Worm (Caenorhabditis elegans): ENCODE results near the gene arl-5.

DNA sequence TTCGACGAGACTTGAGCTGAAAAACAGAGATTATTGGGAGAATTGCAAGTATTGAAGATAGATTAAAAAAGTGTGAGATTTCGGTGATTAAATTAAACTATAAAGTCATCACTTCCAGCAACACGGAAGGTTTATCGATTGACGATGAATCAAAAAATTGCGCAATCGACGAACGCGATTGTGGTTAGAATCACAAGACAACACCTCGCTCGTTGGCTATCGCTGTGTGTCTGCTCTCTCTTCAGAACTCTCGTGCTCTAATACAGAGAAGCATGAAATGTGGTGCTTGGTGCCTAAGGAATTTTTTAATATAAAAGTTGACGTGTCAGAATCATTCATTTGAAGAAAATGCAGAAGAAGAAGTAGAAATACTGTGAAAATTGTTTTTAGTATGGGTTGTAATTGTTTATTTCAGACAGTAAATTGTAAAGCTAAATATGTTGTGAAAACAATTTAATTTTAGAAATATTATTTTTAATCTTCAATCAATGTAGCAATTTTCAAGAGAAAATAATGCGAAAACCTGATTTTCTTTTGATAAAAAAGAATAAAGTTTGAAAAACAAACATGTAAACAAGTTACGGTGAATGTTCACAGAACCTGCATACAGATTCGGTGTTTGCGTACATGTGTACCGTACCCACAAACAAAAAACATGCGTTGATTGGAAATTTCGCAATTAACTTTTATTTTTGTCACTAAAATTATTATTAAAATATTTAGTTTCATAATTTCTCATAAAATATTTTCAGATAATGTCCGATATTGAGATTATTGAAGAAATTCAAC is 4.3 kb downstream of the arl-5 start, which contains the start of the genes ZK632.10 and ZK632.11:
- no peak for TF ChIP-seq ceh-6 (GFP tag; optimal IDR thresholded peaks at IDR 0.05)
- TF ChIP-seq dmd-4 (tag; optimal IDR thresholded peaks at IDR 0.05; ENCODE audit: borderline replicate concordance), result no peak
- no peak for TF ChIP-seq gmeb-2 (tag; optimal IDR thresholded peaks at IDR 0.05)

Measured in whole organism, late embryonic.